Worm (Caenorhabditis elegans): ENCODE data around the gene C30A5.10.

ce11 chrIII:8201760-8202159 is 7.9 kb downstream of the C30A5.10 start:
- TF ChIP-seq nhr-28 (tag; optimal IDR thresholded peaks at IDR 0.05) (no peak), nfya-1 (tag; optimal IDR thresholded peaks at IDR 0.05; ENCODE audit: insufficient read depth) (peak; percentile 77), zag-1 (tag; optimal IDR thresholded peaks at IDR 0.05) (no peak)
